Worm (Caenorhabditis elegans) whole organism, young adult: Measurements from ENCODE around the gene comt-5.

Source experiments
- T07F8.4 ChIP-seq: sonication (generic microtip); optimal IDR thresholded peaks from 2 replicates; lab custom pipeline; 2016; ENCODE audit warnings: mild to moderate bottlenecking, missing genetic modification characterization, moderate library complexity, missing compliant biosample characterization
- Y67H2A.10 ChIP-seq: fragments of 200-800 bp; sonication (Bioruptor generic); conservative IDR thresholded peaks from 2 replicates; pipeline ENCODE4 v1.3.6; 2022; ENCODE audit warnings: missing genetic modification reagents, missing genetic modification characterization, missing compliant biosample characterization
- ama-1 ChIP-seq, 3 experiments: fragments of 150-350 bp in 1 of 3; sonication (generic microtip) in 2 of 3; optimal IDR thresholded peaks; 2 replicates each; lab custom pipeline; 2014 to 2018; ENCODE audit warnings: missing biosample characterization in 2 of 3, missing genetic modification characterization in 2 of 3, missing genetic modification reagents in 2 of 3
- ceh-58 ChIP-seq: fragments of 200-800 bp; sonication (Bioruptor generic); IDR thresholded peaks from 2 replicates; pipeline ENCODE4 v1.3.6; 2022; ENCODE audit warnings: missing genetic modification characterization, missing compliant biosample characterization
- dpl-1 ChIP-seq: fragments of 150-350 bp; optimal IDR thresholded peaks from 2 replicates; lab custom pipeline; 2014; ENCODE audit warnings: missing biosample characterization, missing genetic modification reagents, missing genetic modification characterization
- efl-1 ChIP-seq: fragments of 150-350 bp; optimal IDR thresholded peaks from 2 replicates; lab custom pipeline; 2014; ENCODE audit warnings: missing biosample characterization, missing genetic modification reagents, missing genetic modification characterization
- gei-17 ChIP-seq: fragments of 200-800 bp; sonication (Bioruptor generic); optimal IDR thresholded peaks from 2 replicates; lab custom pipeline; 2018; ENCODE audit warnings: mild to moderate bottlenecking, missing genetic modification characterization, missing compliant biosample characterization
- lin-26 ChIP-seq: fragments of 200-800 bp; sonication (Bioruptor generic); IDR thresholded peaks from 2 replicates; pipeline ENCODE4 v1.3.6; 2022; ENCODE audit warnings: missing genetic modification reagents, missing genetic modification characterization, missing compliant biosample characterization
- lin-54 ChIP-seq: fragments of 200-800 bp; sonication (Bioruptor generic); optimal IDR thresholded peaks from 2 replicates; lab custom pipeline; 2018; ENCODE audit warnings: mild to moderate bottlenecking, missing genetic modification characterization, missing compliant biosample characterization
- lir-1 ChIP-seq: fragments of 200-800 bp; sonication (Bioruptor generic); conservative IDR thresholded peaks from 2 replicates; pipeline ENCODE4 v1.3.6; 2022; ENCODE audit warnings: missing genetic modification reagents, missing genetic modification characterization, missing compliant biosample characterization
- madf-8 ChIP-seq: fragments of 200-800 bp; sonication (Bioruptor generic); conservative IDR thresholded peaks from 2 replicates; pipeline ENCODE4 v1.3.6; 2022; ENCODE audit warnings: missing genetic modification reagents, missing genetic modification characterization, missing compliant biosample characterization
- nfya-2 ChIP-seq: fragments of 200-800 bp; sonication (Bioruptor generic); IDR thresholded peaks from 2 replicates; pipeline ENCODE4 v1.3.6; 2022; ENCODE audit warnings: missing genetic modification reagents, missing genetic modification characterization, missing compliant biosample characterization
- sptf-2 ChIP-seq: fragments of 200-800 bp; sonication (Bioruptor generic); optimal IDR thresholded peaks from 2 replicates; lab custom pipeline; 2018; ENCODE audit warnings: mild to moderate bottlenecking, missing genetic modification characterization, missing compliant biosample characterization
- ztf-18 ChIP-seq: sonication (generic microtip); optimal IDR thresholded peaks from 2 replicates; lab custom pipeline; 2016; ENCODE audit warnings: missing genotype, mild to moderate bottlenecking, missing genetic modification characterization, missing compliant biosample characterization

ce11 chrV:2027787-2028186 is 25.6 kb downstream of the comt-5 start, which contains the start of gene srab-13:
- TF ChIP-seq sptf-2 (GFP tag; lab: Kevin White, UChicago) = no peak
- TF ChIP-seq gei-17 (GFP tag; lab: Kevin White, UChicago) = no peak
- no peak for TF ChIP-seq Y67H2A.10 (GFP tag; lab: Robert Waterston, UW)
- no peak for TF ChIP-seq ama-1 (optimal IDR thresholded peaks at IDR 0.05; lab: Kevin White, UChicago)
- TF ChIP-seq ama-1 (GFP tag; optimal IDR thresholded peaks at IDR 0.05; lab: Kevin White, UChicago) = no peak
- no peak for TF ChIP-seq dpl-1 (GFP tag; lab: Kevin White, UChicago)
- TF ChIP-seq lir-1 = no peak
- no peak for TF ChIP-seq lin-54 (GFP tag; lab: Kevin White, UChicago)
- no peak for TF ChIP-seq nfya-2 (GFP tag; lab: Robert Waterston, UW)
- TF ChIP-seq lin-26 (GFP tag; lab: Robert Waterston, UW) = no peak
- no peak for TF ChIP-seq ztf-18 (tag; lab: Kevin White, UChicago)
- TF ChIP-seq T07F8.4 (tag; lab: Kevin White, UChicago) = no peak
- no peak for TF ChIP-seq efl-1 (GFP tag; lab: Kevin White, UChicago)
- no peak for TF ChIP-seq ceh-58 (GFP tag; lab: Robert Waterston, UW)
- TF ChIP-seq madf-8 = no peak
